Fruit fly (Drosophila melanogaster): ENCODE results near the gene CG42495.
A peak's percentile ranks its signal among the peaks of the same experiment; 100 is the strongest.

DNA sequence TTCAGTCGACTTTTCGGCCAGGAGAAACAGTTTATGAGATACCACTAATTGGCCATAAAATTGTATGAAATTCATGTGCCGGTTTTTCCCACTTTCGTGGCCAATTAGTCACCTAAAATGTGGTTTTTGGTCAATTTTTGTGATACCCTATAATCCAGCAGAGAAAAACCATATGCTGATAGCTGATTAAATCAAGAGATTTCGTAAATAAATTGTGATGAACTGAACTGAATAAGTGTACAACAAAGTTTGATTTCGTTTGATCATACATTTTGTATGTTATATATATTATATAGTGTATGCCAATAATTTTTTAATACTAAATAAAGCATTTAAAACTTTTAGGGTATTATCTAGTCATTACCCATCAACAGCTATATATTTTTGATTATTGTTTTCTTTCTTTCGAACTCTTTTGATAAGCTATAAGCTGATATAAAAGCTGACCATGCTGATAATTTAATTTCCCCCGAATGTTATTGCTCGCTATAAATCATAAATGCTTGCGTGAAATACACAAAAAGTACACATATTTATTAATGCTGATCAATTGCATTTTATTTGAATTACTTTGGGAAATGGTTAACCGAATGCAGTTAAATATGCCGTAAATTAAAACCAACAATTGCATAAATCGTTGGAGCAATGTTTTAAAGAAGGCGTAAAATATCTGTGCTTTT lies 32.2 kb upstream of the CG42495 start:
- TF ChIP-seq psq (GFP tag; optimal IDR thresholded peaks at IDR 0.05): peak; percentile 9
- no peak for TF ChIP-seq HLH106 (tag; optimal IDR thresholded peaks at IDR 0.05)
- no peak for TF ChIP-seq usp (GFP tag; optimal IDR thresholded peaks at IDR 0.05)
- no peak for TF ChIP-seq Myc (optimal IDR thresholded peaks at IDR 0.05)
- peak; percentile 28 for TF ChIP-seq pan (optimal IDR thresholded peaks at IDR 0.05)
- TF ChIP-seq foxo (GFP tag; optimal IDR thresholded peaks at IDR 0.05): peak in 1 of 2 experiments; percentile 2
- TF ChIP-seq OdsH (GFP tag; optimal IDR thresholded peaks at IDR 0.05): peak; percentile 11
- TF ChIP-seq N (GFP tag; optimal IDR thresholded peaks at IDR 0.05): no peak
- TF ChIP-seq Hr83 (GFP tag; optimal IDR thresholded peaks at IDR 0.05; ENCODE audit: poor library complexity, severe bottlenecking): no peak
- no peak for TF ChIP-seq Hr78 (GFP tag; optimal IDR thresholded peaks at IDR 0.05)
- TF ChIP-seq ey (GFP tag; optimal IDR thresholded peaks at IDR 0.05): no peak
- no peak for TF ChIP-seq Dfd (GFP tag; optimal IDR thresholded peaks at IDR 0.05)

All from whole organism, wandering third instar larva.